Fruit fly (Drosophila melanogaster): Measurements from ENCODE around the gene CG7394.
A peak's percentile ranks its signal among the peaks of the same experiment; 100 is the strongest.

Gene CG7394

DNA sequence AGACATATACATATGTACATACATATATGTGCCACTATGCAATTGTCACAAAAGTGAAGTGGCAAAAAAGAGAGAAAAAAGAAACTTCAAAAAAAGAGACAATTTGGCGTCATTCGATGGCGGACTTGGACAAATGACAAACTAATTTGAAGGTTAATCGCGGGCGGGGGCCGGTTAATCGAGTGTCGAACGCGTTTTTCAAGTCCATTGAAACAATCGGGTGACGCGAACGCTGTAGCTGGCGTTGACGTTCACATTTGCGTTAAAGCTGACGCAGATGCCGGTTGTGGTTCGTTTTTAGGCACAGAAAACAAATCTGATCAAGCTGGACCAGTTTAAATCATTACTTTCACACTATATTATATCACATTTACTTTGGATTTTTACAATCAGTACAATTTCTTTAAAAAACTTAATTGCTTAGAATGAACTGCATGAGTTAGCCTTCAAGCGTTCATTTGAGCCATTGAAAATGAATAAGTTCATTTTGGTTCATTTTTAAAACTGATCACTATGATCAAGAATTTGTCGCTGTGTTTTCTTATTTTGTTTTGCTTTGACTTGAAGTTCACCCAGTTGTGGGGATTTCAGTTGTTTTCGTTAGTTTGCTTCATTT is 28.0 kb upstream of the CG7394 start (continued):
- TF ChIP-seq CG1621 (tag; optimal IDR thresholded peaks at IDR 0.05) (no peak), Ets96B (tag; optimal IDR thresholded peaks at IDR 0.05) (no peak), fd85E (GFP tag; optimal IDR thresholded peaks at IDR 0.05) (no peak), CG9139 (GFP tag; optimal IDR thresholded peaks at IDR 0.05) (no peak), fd59A (GFP tag; optimal IDR thresholded peaks at IDR 0.05) (no peak), lz (GFP tag; optimal IDR thresholded peaks at IDR 0.05) (peak; percentile 60), pdm3 (GFP tag; optimal IDR thresholded peaks at IDR 0.05) (peak; percentile 69), Hr39 (GFP tag; optimal IDR thresholded peaks at IDR 0.05) (peak; percentile 71), CG34406 (GFP tag; optimal IDR thresholded peaks at IDR 0.05) (peak; percentile 44)

DNA sequence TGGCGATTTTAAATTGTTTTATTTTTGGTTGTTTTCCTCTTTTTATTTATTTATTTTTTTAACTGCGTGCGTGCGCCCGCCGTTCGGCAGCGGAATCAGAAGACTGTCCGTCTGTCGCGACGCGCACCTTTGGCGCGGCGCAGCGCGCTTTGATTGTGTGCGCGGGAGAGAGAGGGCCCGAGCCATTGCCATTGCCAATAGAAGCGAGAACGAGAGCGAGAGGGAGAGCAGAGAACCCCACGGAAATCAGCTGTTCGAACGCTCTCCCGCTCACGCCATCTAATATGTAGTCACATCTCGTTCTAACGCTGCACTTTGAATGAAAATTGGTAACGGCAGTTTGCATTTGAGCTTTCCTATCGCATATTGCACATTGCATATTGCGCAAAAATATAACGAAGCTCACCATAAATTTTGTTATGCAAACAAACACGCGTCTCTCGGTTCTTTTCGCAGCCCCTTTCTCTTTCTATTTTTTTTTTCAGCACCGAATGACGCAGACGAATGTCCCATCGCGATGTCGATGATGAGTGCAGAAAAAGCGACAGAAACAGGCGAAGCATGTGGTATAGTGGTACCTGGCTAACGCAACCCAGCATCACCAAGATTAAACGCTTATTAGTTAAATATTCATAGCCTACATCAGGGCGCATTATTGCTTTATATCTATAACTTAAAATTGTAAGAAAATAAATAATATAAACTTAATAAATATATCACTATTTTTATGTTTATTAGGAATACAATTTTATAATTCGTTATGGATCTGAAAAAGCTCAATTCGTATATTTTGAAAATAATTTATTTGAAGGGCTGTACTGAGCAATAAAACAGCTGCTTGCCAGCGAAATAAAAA is 27.2 kb upstream of the CG7394 start:
- TF ChIP-seq CG31627 (GFP tag; optimal IDR thresholded peaks at IDR 0.05) (no peak), Ets21C (GFP tag; optimal IDR thresholded peaks at IDR 0.05) (no peak), CG8119 (GFP tag; IDR thresholded peaks at IDR 0.05) (peak; percentile 39; the same call in 2 of the 3 replicates), CG15336 (GFP tag; IDR thresholded peaks at IDR 0.05) (peak; percentile 56; the same call in 1 of the 2 replicates), CG32006 (GFP tag; optimal IDR thresholded peaks at IDR 0.05) (peak; percentile 60), CG6163 (GFP tag; IDR thresholded peaks at IDR 0.05) (peak; percentile 64), Hr4 (GFP tag; optimal IDR thresholded peaks at IDR 0.05) (peak; percentile 16), CG9139 (GFP tag; optimal IDR thresholded peaks at IDR 0.05) (no peak), Eip93F (GFP tag; optimal IDR thresholded peaks at IDR 0.05) (no peak), fkh (GFP tag; optimal IDR thresholded peaks at IDR 0.05) (peak; percentile 18), vri (GFP tag; optimal IDR thresholded peaks at IDR 0.05) (peak; percentile 49), CG11294 (GFP tag; IDR thresholded peaks at IDR 0.05) (peak; percentile 57), spab (GFP tag; optimal IDR thresholded peaks at IDR 0.05) (no peak), eg (GFP tag; IDR thresholded peaks at IDR 0.05) (peak; percentile 73), salr (GFP tag; optimal IDR thresholded peaks at IDR 0.05) (no peak), pdm3 (GFP tag; optimal IDR thresholded peaks at IDR 0.05) (peak; percentile 7), CG6276 (GFP tag; optimal IDR thresholded peaks at IDR 0.05) (peak; percentile 19), OdsH (GFP tag; optimal IDR thresholded peaks at IDR 0.05) (peak; percentile 7), svp (GFP tag) (peak; percentile 20), achi (GFP tag; optimal IDR thresholded peaks at IDR 0.05) (peak; percentile 35), acj6 (GFP tag; optimal IDR thresholded peaks at IDR 0.05) (peak; percentile 15)

DNA sequence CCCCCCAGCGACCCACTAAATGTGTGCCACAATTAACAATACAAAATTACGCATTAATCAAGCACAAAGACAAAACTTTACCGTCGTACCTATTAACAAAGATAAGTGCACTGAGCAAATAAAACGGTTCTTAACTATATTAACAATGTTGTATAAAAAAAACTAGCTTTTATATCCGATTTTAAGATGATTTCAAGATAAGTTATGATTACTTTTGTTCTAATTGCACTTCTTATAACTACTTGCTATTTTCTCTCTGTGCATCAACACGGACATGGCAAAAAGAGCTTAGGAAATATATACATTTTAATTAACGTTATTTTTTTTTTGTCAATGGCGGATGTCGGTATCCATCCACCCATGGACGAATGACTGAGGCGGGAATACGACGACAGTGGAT is 25.7 kb upstream of the CG7394 start:
- TF ChIP-seq CG11762 (GFP tag; optimal IDR thresholded peaks at IDR 0.05; ENCODE audit: insufficient read depth): no peak
- TF ChIP-seq CG6808 (GFP tag; optimal IDR thresholded peaks at IDR 0.05): no peak
- no peak for TF ChIP-seq CG6276 (GFP tag; optimal IDR thresholded peaks at IDR 0.05)
- no peak for TF ChIP-seq CG8319 (GFP tag; optimal IDR thresholded peaks at IDR 0.05)
- peak; percentile 79 for TF ChIP-seq CG6163 (GFP tag; IDR thresholded peaks at IDR 0.05)
- no peak for TF ChIP-seq Lpt (GFP tag; optimal IDR thresholded peaks at IDR 0.05)
- no peak for TF ChIP-seq fd85E (GFP tag; optimal IDR thresholded peaks at IDR 0.05)
- TF ChIP-seq CG16779 (tag; optimal IDR thresholded peaks at IDR 0.05): no peak
- TF ChIP-seq eg (GFP tag; IDR thresholded peaks at IDR 0.05): peak; percentile 67
- no peak for TF ChIP-seq CG3032 (tag; optimal IDR thresholded peaks at IDR 0.05)
- peak; percentile 34 for TF ChIP-seq Hr39 (GFP tag; optimal IDR thresholded peaks at IDR 0.05)
- peak; percentile 10 for TF ChIP-seq Hr4 (GFP tag; optimal IDR thresholded peaks at IDR 0.05)
- TF ChIP-seq CG32006 (GFP tag; optimal IDR thresholded peaks at IDR 0.05): peak; percentile 22
- TF ChIP-seq esn (GFP tag; optimal IDR thresholded peaks at IDR 0.05): peak; percentile 37
- peak; percentile 18 for TF ChIP-seq Met (GFP tag; optimal IDR thresholded peaks at IDR 0.05)
- peak; percentile 3 for TF ChIP-seq CG10631 (GFP tag; optimal IDR thresholded peaks at IDR 0.05)
- TF ChIP-seq ss (GFP tag; optimal IDR thresholded peaks at IDR 0.05): no peak
- peak; percentile 31 for TF ChIP-seq Sox102F (GFP tag; optimal IDR thresholded peaks at IDR 0.05)
- no peak for TF ChIP-seq CG1621 (tag; optimal IDR thresholded peaks at IDR 0.05)
- no peak for TF ChIP-seq fd59A (GFP tag; optimal IDR thresholded peaks at IDR 0.05)
- TF ChIP-seq dac (GFP tag; optimal IDR thresholded peaks at IDR 0.05): no peak
- TF ChIP-seq CG15336 (GFP tag; IDR thresholded peaks at IDR 0.05): peak; percentile 71
- no peak for TF ChIP-seq dsx (GFP tag; optimal IDR thresholded peaks at IDR 0.05; ENCODE audit: poor library complexity, severe bottlenecking)
- peak; percentile 44 for TF ChIP-seq CG3919 (GFP tag; optimal IDR thresholded peaks at IDR 0.05)
- TF ChIP-seq CG4318 (GFP tag; optimal IDR thresholded peaks at IDR 0.05): no peak
- TF ChIP-seq acj6 (GFP tag; optimal IDR thresholded peaks at IDR 0.05): peak; percentile 46
- peak; percentile 37 for TF ChIP-seq CG31627 (GFP tag; optimal IDR thresholded peaks at IDR 0.05)
- no peak for TF ChIP-seq salr (GFP tag; optimal IDR thresholded peaks at IDR 0.05)
- TF ChIP-seq OdsH (GFP tag; optimal IDR thresholded peaks at IDR 0.05): peak; percentile 33
- TF ChIP-seq vri (GFP tag; optimal IDR thresholded peaks at IDR 0.05): no peak
- TF ChIP-seq fkh (GFP tag; optimal IDR thresholded peaks at IDR 0.05): no peak

Measured in whole organism, prepupa.